Worm (Caenorhabditis elegans) whole organism, L2 larva: ENCODE results near the gene gtl-1.
"Not testable (repeated sequence)": the region's sequence is repeated elsewhere in the genome, so short reads cannot be mapped to it uniquely, and the experiment has no call there.

ENCODE experiments used
- R02D3.7 ChIP-seq: fragments of 150-350 bp; optimal IDR thresholded peaks from 2 replicates; lab custom pipeline; 2014; ENCODE audit warnings: missing biosample characterization, missing genetic modification characterization
- aly-2 ChIP-seq: fragments of 150-350 bp; optimal IDR thresholded peaks from 2 replicates; lab custom pipeline; 2014; ENCODE audit warnings: missing biosample characterization, missing genetic modification characterization
- ama-1 ChIP-seq: fragments of 150-350 bp; optimal IDR thresholded peaks from 2 replicates; lab custom pipeline; 2018; ENCODE audit warnings: inconsistent platforms
- blmp-1 ChIP-seq: sonication (generic microtip); optimal IDR thresholded peaks from 2 replicates; lab custom pipeline; 2017; ENCODE audit warnings: missing genetic modification characterization, mild to moderate bottlenecking, missing compliant biosample characterization, antibody characterized with exemption, moderate library complexity; ENCODE audit not compliant: insufficient read depth
- ceh-16 ChIP-seq: fragments of 150-350 bp; optimal IDR thresholded peaks from 2 replicates; lab custom pipeline; 2014; ENCODE audit warnings: missing biosample characterization, missing genetic modification characterization
- crh-2 ChIP-seq: sonication (generic microtip); optimal IDR thresholded peaks from 2 replicates; lab custom pipeline; 2017; ENCODE audit warnings: missing biosample characterization, missing genetic modification characterization
- lin-13 ChIP-seq: fragments of 150-350 bp; optimal IDR thresholded peaks from 2 replicates; lab custom pipeline; 2014; ENCODE audit warnings: missing biosample characterization, missing genetic modification reagents, missing genetic modification characterization
- nhr-11 ChIP-seq: fragments of 150-350 bp; optimal IDR thresholded peaks from 2 replicates; lab custom pipeline; 2014; ENCODE audit warnings: missing biosample characterization, missing genetic modification characterization
- nhr-12 ChIP-seq: fragments of 150-350 bp; optimal IDR thresholded peaks from 2 replicates; lab custom pipeline; 2014; ENCODE audit warnings: missing biosample characterization, missing genetic modification characterization
- unc-39 ChIP-seq: fragments of 150-350 bp; optimal IDR thresholded peaks from 2 replicates; lab custom pipeline; 2014; ENCODE audit warnings: missing biosample characterization, missing genetic modification characterization
- unc-62 ChIP-seq: fragments of 150-350 bp; optimal IDR thresholded peaks from 2 replicates; lab custom pipeline; 2014; ENCODE audit warnings: missing biosample characterization, missing genetic modification reagents, missing genetic modification characterization
- zag-1 ChIP-seq: fragments of 150-350 bp; optimal IDR thresholded peaks from 2 replicates; lab custom pipeline; 2014; ENCODE audit warnings: missing biosample characterization, missing genetic modification characterization
- ztf-11 ChIP-seq: sonication (generic microtip); optimal IDR thresholded peaks from 2 replicates; lab custom pipeline; 2017; ENCODE audit warnings: missing biosample characterization, missing genetic modification characterization

DNA sequence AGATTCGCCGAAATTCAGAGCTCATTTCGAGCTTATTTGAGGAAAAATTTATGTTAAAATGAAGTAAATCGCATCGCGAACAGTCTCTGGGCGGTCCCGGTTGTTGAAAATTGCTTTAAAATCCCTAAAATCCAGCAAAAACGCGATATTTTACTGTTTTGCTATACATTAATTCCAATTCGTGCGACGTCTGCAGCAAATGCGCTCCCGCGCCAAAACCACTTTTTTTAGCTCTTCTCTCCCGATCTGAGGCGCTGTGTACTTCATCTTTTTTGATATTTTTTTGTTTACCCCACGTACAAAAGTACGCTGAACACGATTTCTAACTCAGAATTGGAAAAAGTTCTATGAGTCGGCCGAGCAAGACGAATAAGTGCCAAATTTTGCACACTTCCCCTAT is 60.4 kb downstream of the gtl-1 start, which contains the start of gene R07H5.16:
- not testable (repeated sequence) for TF ChIP-seq nhr-11; ceh-16 (tag; lab: Kevin White, UChicago); lin-13 (GFP tag; lab: Kevin White, UChicago); ama-1 (lab: Kevin White, UChicago); crh-2 (tag; lab: Kevin White, UChicago); R02D3.7 (tag; lab: Kevin White, UChicago); aly-2 (tag; lab: Kevin White, UChicago); nhr-12; blmp-1 (tag; lab: Kevin White, UChicago); ztf-11 (tag; lab: Kevin White, UChicago); unc-39 (tag; lab: Kevin White, UChicago); zag-1 (tag; lab: Kevin White, UChicago); unc-62 (GFP tag; lab: Kevin White, UChicago)
